Fruit fly (Drosophila melanogaster): Measurements from ENCODE around the gene CatB.

DNA sequence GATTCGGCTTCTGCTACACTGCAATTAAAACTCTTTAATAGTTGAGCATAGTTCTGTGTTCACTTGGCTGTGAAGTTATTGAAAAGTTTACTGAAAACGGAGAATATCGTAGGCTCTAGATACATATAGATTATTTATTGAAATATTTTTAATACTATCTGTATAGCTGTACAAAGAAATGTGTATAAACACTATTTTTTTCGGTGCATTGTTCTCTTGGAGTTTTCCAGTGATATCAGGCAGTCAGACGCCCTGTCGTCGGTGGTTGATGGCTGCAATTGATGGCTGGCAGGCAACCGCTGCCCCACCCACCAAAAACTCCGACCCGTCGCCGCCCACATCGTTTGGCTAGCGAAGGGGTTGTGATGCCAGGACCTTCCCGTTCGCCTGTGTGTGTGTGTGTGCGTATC, 41.0 kb downstream of the CatB start:
- TF ChIP-seq CG8478 (optimal IDR thresholded peaks at IDR 0.05) (no peak), CTCF (optimal IDR thresholded peaks at IDR 0.05) (no peak)

All from S2 (cell line).